Fruit fly (Drosophila melanogaster): ENCODE results near the gene akirin.

akirin gene

dm6 chr3L:7369543-7369942, at the start of gene akirin:
akirin (plus strand) TSS chr3L:7369843.
- no peak for TF ChIP-seq rgr (GFP tag; optimal IDR thresholded peaks at IDR 0.05)
- no peak for TF ChIP-seq sv (GFP tag; optimal IDR thresholded peaks at IDR 0.05)
- no peak for TF ChIP-seq Vsx2 (GFP tag; optimal IDR thresholded peaks at IDR 0.05; ENCODE audit: partially characterized antibody)
- TF ChIP-seq Myc (optimal IDR thresholded peaks at IDR 0.05): peak; percentile 4
- no peak for TF ChIP-seq Hr83 (GFP tag; optimal IDR thresholded peaks at IDR 0.05; ENCODE audit: poor library complexity, severe bottlenecking)

DNA sequence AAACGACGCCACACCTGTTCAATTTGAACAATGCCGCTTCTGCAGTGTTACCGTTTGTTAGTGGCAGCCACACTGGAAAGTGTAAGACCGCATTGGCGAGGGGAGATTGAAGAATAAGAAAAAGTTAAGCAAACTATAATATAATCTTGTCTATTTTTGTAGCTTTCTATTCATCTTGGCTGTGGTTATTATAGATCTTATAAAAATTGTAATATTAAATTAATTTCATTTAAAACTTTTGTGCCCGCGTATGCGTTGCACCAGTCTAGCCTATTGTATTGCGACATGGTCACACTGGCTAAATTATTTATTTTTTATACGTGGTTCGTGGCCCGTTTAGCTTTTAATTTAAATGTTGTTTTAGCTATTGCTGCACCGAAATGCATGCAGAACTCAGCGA, 46.3 kb upstream of the akirin start, which contains the start of the genes RhoGEF4 and Rint1:
TSS of gene RhoGEF4 (minus strand) at position 64 of the 400 bp plus-strand sequence.
TSS of gene Rint1 (plus strand) at position 272 of the 400 bp plus-strand sequence.
- peak; percentile 60 for TF ChIP-seq HLH106 (tag; optimal IDR thresholded peaks at IDR 0.05)
- peak; percentile 26 for TF ChIP-seq ey (GFP tag; optimal IDR thresholded peaks at IDR 0.05)
- peak in 1 of 2 experiments; percentile 72 for TF ChIP-seq foxo (GFP tag; optimal IDR thresholded peaks at IDR 0.05)
- TF ChIP-seq usp (GFP tag; optimal IDR thresholded peaks at IDR 0.05): no peak
- TF ChIP-seq brk (GFP tag; optimal IDR thresholded peaks at IDR 0.05): no peak
- no peak for TF ChIP-seq Jra (GFP tag; optimal IDR thresholded peaks at IDR 0.05)
- no peak for TF ChIP-seq fru (GFP tag; optimal IDR thresholded peaks at IDR 0.05)
- peak; percentile 55 for TF ChIP-seq h (GFP tag; optimal IDR thresholded peaks at IDR 0.05)
- TF ChIP-seq sv (GFP tag; optimal IDR thresholded peaks at IDR 0.05): peak; percentile 69
- TF ChIP-seq CrebA (GFP tag; optimal IDR thresholded peaks at IDR 0.05; ENCODE audit: borderline replicate concordance): no peak
- peak; percentile 47 for TF ChIP-seq woc (GFP tag; optimal IDR thresholded peaks at IDR 0.05)
- TF ChIP-seq Myc (optimal IDR thresholded peaks at IDR 0.05): peak; percentile 54
- TF ChIP-seq psq (GFP tag; optimal IDR thresholded peaks at IDR 0.05): peak; percentile 40
- no peak for TF ChIP-seq Vsx2 (GFP tag; optimal IDR thresholded peaks at IDR 0.05; ENCODE audit: partially characterized antibody)
- TF ChIP-seq OdsH (GFP tag; optimal IDR thresholded peaks at IDR 0.05): peak; percentile 27
- TF ChIP-seq GATAd (GFP tag; optimal IDR thresholded peaks at IDR 0.05): no peak
- no peak for TF ChIP-seq Mio (GFP tag; optimal IDR thresholded peaks at IDR 0.05)
- TF ChIP-seq dsf (GFP tag; optimal IDR thresholded peaks at IDR 0.05; ENCODE audit: borderline replicate concordance): peak; percentile 17
- TF ChIP-seq Sp1 (GFP tag; optimal IDR thresholded peaks at IDR 0.05): peak; percentile 48
- peak; percentile 63 for TF ChIP-seq rgr (GFP tag; optimal IDR thresholded peaks at IDR 0.05)
- no peak for TF ChIP-seq CG32264 (GFP tag; optimal IDR thresholded peaks at IDR 0.05)

DNA sequence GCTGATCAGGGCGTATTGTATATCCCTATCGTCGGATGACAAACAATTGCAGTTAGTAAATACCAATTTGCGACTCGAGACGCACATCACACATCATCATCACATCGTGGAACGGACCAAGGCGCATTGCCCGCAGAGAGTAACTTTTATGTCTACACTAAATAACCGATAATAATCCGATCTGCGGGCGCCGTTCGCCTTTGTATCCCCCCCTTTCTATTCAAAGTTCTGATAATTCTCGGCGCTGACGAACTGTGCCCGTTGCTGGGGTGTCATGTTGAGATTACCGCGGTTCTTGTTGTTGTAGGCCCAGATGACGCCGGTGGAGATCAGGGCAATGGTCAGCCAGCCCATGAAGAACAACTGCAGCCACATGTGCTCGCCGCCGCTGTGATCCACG, 43.0 kb upstream of the akirin start:
- no peak for TF ChIP-seq Hr83 (GFP tag; optimal IDR thresholded peaks at IDR 0.05; ENCODE audit: poor library complexity, severe bottlenecking)
- TF ChIP-seq dmrt93B (GFP tag; optimal IDR thresholded peaks at IDR 0.05): no peak
- TF ChIP-seq CG9705 (GFP tag; optimal IDR thresholded peaks at IDR 0.05): no peak
- TF ChIP-seq sage (GFP tag; optimal IDR thresholded peaks at IDR 0.05): no peak
- no peak for TF ChIP-seq tai (GFP tag; optimal IDR thresholded peaks at IDR 0.05)
- TF ChIP-seq N (GFP tag; optimal IDR thresholded peaks at IDR 0.05): no peak
- no peak for TF ChIP-seq fru (GFP tag; optimal IDR thresholded peaks at IDR 0.05)
- TF ChIP-seq OdsH (GFP tag; optimal IDR thresholded peaks at IDR 0.05): no peak
- no peak for TF ChIP-seq Jra (GFP tag; optimal IDR thresholded peaks at IDR 0.05)
- TF ChIP-seq HLH106 (tag; optimal IDR thresholded peaks at IDR 0.05): no peak

dm6 chr3L:7328567-7329253, 40.9 kb upstream of the akirin start, which contains the start of the genes mrva, CG42307 and mus312:
mrva (minus strand) TSS chr3L:7328842.
CG42307 (plus strand) TSS chr3L:7329132.
mus312 (plus strand) TSS chr3L:7329132.
- TF ChIP-seq woc (GFP tag; optimal IDR thresholded peaks at IDR 0.05): no peak
- TF ChIP-seq Vsx2 (GFP tag; optimal IDR thresholded peaks at IDR 0.05; ENCODE audit: partially characterized antibody): peak; percentile 83
- TF ChIP-seq psq (GFP tag; optimal IDR thresholded peaks at IDR 0.05): peak; percentile 75
- TF ChIP-seq rgr (GFP tag; optimal IDR thresholded peaks at IDR 0.05): peak; percentile 83
- TF ChIP-seq CrebA (GFP tag; optimal IDR thresholded peaks at IDR 0.05; ENCODE audit: borderline replicate concordance): no peak
- peak; percentile 94 for TF ChIP-seq HLH106 (tag; optimal IDR thresholded peaks at IDR 0.05)
- TF ChIP-seq Rel (GFP tag; optimal IDR thresholded peaks at IDR 0.05): no peak
- peak; percentile 77 for TF ChIP-seq Rel (tag; optimal IDR thresholded peaks at IDR 0.05)
- no peak for TF ChIP-seq dsf (GFP tag; optimal IDR thresholded peaks at IDR 0.05; ENCODE audit: borderline replicate concordance)
- no peak for TF ChIP-seq dl (GFP tag; optimal IDR thresholded peaks at IDR 0.05; ENCODE audit: insufficient read depth in 1 of 2, partially characterized antibody in 2 of 2)
- peak; percentile 81 for TF ChIP-seq CG9705 (GFP tag; optimal IDR thresholded peaks at IDR 0.05)
- TF ChIP-seq Sp1 (GFP tag; optimal IDR thresholded peaks at IDR 0.05): peak; percentile 90
- TF ChIP-seq GATAd (GFP tag; optimal IDR thresholded peaks at IDR 0.05): no peak
- no peak for TF ChIP-seq Myc (optimal IDR thresholded peaks at IDR 0.05)
- peak; percentile 73 for TF ChIP-seq OdsH (GFP tag; optimal IDR thresholded peaks at IDR 0.05)
- no peak for TF ChIP-seq fru (GFP tag; optimal IDR thresholded peaks at IDR 0.05)
- peak; percentile 47 for TF ChIP-seq ey (GFP tag; optimal IDR thresholded peaks at IDR 0.05)
- no peak for TF ChIP-seq Jra (GFP tag; optimal IDR thresholded peaks at IDR 0.05)
- peak in 1 of 2 experiments; percentile 87 for TF ChIP-seq foxo (GFP tag; optimal IDR thresholded peaks at IDR 0.05)
- no peak for TF ChIP-seq Dif (GFP tag; optimal IDR thresholded peaks at IDR 0.05; ENCODE audit: partially characterized antibody)
- TF ChIP-seq tai (GFP tag; optimal IDR thresholded peaks at IDR 0.05): no peak
- peak; percentile 78 for TF ChIP-seq sv (GFP tag; optimal IDR thresholded peaks at IDR 0.05)
- TF ChIP-seq N (GFP tag; optimal IDR thresholded peaks at IDR 0.05): no peak

Data from whole organism, wandering third instar larva.